Worm (Caenorhabditis elegans) whole organism, L3 larva: ENCODE data around the gene chat-1.

Source experiments
- elt-1 ChIP-seq: fragments of 150-350 bp; optimal IDR thresholded peaks from 2 replicates; lab custom pipeline; 2014; ENCODE audit warnings: missing biosample characterization, missing genetic modification characterization
- nhr-28 ChIP-seq: fragments of 150-350 bp; optimal IDR thresholded peaks from 2 replicates; lab custom pipeline; 2014; ENCODE audit warnings: missing biosample characterization, missing genetic modification characterization
- nhr-67 ChIP-seq: fragments of 150-350 bp; optimal IDR thresholded peaks from 2 replicates; lab custom pipeline; 2014; ENCODE audit warnings: missing biosample characterization, missing genetic modification characterization
- unc-62 ChIP-seq: fragments of 150-350 bp; sonication (generic microtip); optimal IDR thresholded peaks from 4 replicates; lab custom pipeline; 2014; ENCODE audit warnings: missing biosample characterization, missing genetic modification reagents, missing genetic modification characterization

- TF ChIP-seq nhr-67 (no peak), elt-1 (no peak), nhr-28 (tag; lab: Kevin White, UChicago) (no peak), unc-62 (GFP tag; lab: Kevin White, UChicago) (no peak)
These were observed 35.7 kb upstream of the chat-1 start for ce11 chrIV:4411311-4411947.
